Fruit fly (Drosophila melanogaster): ENCODE data around the gene CG32212.

Gene CG32212

DNA sequence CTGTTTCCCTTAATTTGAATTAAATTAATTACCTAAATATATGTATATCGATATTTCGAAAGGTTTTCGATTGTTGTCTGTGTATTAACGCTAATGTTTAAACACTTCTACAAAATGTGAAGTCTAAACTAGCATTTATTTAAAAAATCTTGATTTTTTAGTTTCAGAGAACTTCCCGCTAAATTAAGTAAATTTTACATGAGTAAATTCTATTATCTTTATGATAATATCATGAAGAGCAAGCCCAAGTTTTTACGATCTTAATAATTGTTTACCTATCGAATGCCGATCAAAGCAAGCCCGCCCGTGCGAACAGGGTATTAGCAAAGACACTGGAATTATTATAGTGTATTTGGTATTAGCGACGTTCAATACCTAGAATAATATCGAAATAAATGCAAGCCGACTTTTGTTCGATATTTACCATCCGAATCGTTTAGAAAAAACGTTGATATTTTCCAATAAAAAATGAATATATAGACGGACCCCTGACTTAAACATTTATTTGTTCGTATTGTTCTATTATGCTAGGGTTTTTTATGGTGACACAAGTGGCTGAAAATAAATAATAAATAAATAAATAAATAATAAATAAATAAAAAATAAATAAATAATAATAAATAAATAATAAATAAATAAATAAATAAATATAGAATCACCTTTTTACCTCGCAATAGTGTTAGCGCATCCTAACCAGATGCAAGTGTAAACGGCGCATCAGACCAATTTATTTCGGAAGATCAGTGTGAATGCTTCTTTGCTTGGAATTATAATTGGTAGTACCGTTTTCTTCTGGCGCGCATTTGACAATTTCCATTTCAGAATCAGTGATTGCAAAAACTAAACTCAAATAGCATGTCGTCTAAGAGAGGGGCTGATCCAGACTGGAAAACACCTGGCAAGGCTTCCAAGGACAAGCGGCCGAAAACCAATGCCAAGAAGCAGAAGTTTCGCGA, 40.7 kb upstream of the CG32212 start, which contains the start of the genes CG33062 and Chd3 (continued):
- TF ChIP-seq CG10462 (GFP tag; optimal IDR thresholded peaks at IDR 0.05), result no peak
- no peak for TF ChIP-seq CG4820 (GFP tag; optimal IDR thresholded peaks at IDR 0.05)
- TF ChIP-seq CG1647 (GFP tag; optimal IDR thresholded peaks at IDR 0.05), result no peak
- no peak for TF ChIP-seq lab (GFP tag; optimal IDR thresholded peaks at IDR 0.05)
- TF ChIP-seq slou (GFP tag; optimal IDR thresholded peaks at IDR 0.05), result no peak
- TF ChIP-seq klu (GFP tag; IDR thresholded peaks at IDR 0.05), result no peak
- no peak for TF ChIP-seq tap (tag; optimal IDR thresholded peaks at IDR 0.05)
- TF ChIP-seq trh (GFP tag; optimal IDR thresholded peaks at IDR 0.05), result no peak
- TF ChIP-seq Spps (tag; optimal IDR thresholded peaks at IDR 0.05), result no peak
- no peak for TF ChIP-seq dpn (GFP tag; optimal IDR thresholded peaks at IDR 0.05)
- TF ChIP-seq Ets65A (GFP tag), result peak; percentile 94
- no peak for TF ChIP-seq CG12236 (GFP tag; optimal IDR thresholded peaks at IDR 0.05)
- no peak for TF ChIP-seq CG7786 (GFP tag; optimal IDR thresholded peaks at IDR 0.05)
- no peak for TF ChIP-seq Rx (GFP tag; IDR thresholded peaks at IDR 0.05)
- no peak for TF ChIP-seq Adf1 (GFP tag; IDR thresholded peaks at IDR 0.05)
- peak; percentile 35; the same call in 1 of the 2 replicates for TF ChIP-seq CG32772 (GFP tag; IDR thresholded peaks at IDR 0.05)
- no peak for TF ChIP-seq fd64A (GFP tag; optimal IDR thresholded peaks at IDR 0.05)
- no peak for TF ChIP-seq CG17186 (GFP tag; optimal IDR thresholded peaks at IDR 0.05)
- TF ChIP-seq CG2199 (GFP tag; IDR thresholded peaks at IDR 0.05), result no peak
- TF ChIP-seq rib (GFP tag; IDR thresholded peaks at IDR 0.05), result no peak
- no peak for TF ChIP-seq CG15479 (GFP tag; optimal IDR thresholded peaks at IDR 0.05)
- no peak for TF ChIP-seq CG3407 (GFP tag; optimal IDR thresholded peaks at IDR 0.05)
- no peak for TF ChIP-seq fd3F (GFP tag; optimal IDR thresholded peaks at IDR 0.05)
- no peak for TF ChIP-seq CG18619 (GFP tag; optimal IDR thresholded peaks at IDR 0.05)
- no peak for TF ChIP-seq peb (GFP tag; IDR thresholded peaks at IDR 0.05)
- TF ChIP-seq ERR (GFP tag; optimal IDR thresholded peaks at IDR 0.05), result no peak
- TF ChIP-seq CG4424 (GFP tag; optimal IDR thresholded peaks at IDR 0.05), result no peak
- no peak for TF ChIP-seq lmd (GFP tag; IDR thresholded peaks at IDR 0.05)
- TF ChIP-seq CG12744 (GFP tag; optimal IDR thresholded peaks at IDR 0.05), result no peak
- no peak for TF ChIP-seq tin (GFP tag; optimal IDR thresholded peaks at IDR 0.05)
- no peak for TF ChIP-seq kay (GFP tag; optimal IDR thresholded peaks at IDR 0.05)
- no peak for TF ChIP-seq Vsx1 (GFP tag; optimal IDR thresholded peaks at IDR 0.05)
- TF ChIP-seq ind (GFP tag; optimal IDR thresholded peaks at IDR 0.05), result peak; percentile 25
- TF ChIP-seq Doc3 (GFP tag; IDR thresholded peaks at IDR 0.05; ENCODE audit: partially characterized antibody), result no peak
- TF ChIP-seq slbo (GFP tag; IDR thresholded peaks at IDR 0.05), result peak; percentile 38
- no peak for TF ChIP-seq ap (GFP tag; IDR thresholded peaks at IDR 0.05)
- no peak for TF ChIP-seq Pdp1 (GFP tag; optimal IDR thresholded peaks at IDR 0.05)
- TF ChIP-seq Abd-B (GFP tag; optimal IDR thresholded peaks at IDR 0.05), result peak; percentile 80
- TF ChIP-seq gsb (GFP tag; IDR thresholded peaks at IDR 0.05), result no peak
- TF ChIP-seq ems (GFP tag; optimal IDR thresholded peaks at IDR 0.05), result no peak
- 0 out of 2 replicates have a peak, but pooled peaks have one; percentile 9 for TF ChIP-seq CG4730 (GFP tag; IDR thresholded peaks at IDR 0.05)
- no peak for TF ChIP-seq danr (GFP tag; IDR thresholded peaks at IDR 0.05)
- peak; percentile 64 for TF ChIP-seq gem (tag; optimal IDR thresholded peaks at IDR 0.05)
- TF ChIP-seq Hsf (GFP tag; optimal IDR thresholded peaks at IDR 0.05), result no peak
- TF ChIP-seq E2f1 (GFP tag; IDR thresholded peaks at IDR 0.05), result no peak
- no peak for TF ChIP-seq Gsc (GFP tag; IDR thresholded peaks at IDR 0.05)
- no peak for TF ChIP-seq fru (optimal IDR thresholded peaks at IDR 0.05)
- TF ChIP-seq CG1792 (GFP tag; optimal IDR thresholded peaks at IDR 0.05), result no peak
- TF ChIP-seq CG13424 (tag; optimal IDR thresholded peaks at IDR 0.05), result peak; percentile 23
- TF ChIP-seq CG1603 (tag; optimal IDR thresholded peaks at IDR 0.05), result peak; percentile 45
- no peak for TF ChIP-seq CG7928 (GFP tag; optimal IDR thresholded peaks at IDR 0.05)
